Fruit fly (Drosophila melanogaster) whole organism, embryonic: ENCODE data around the gene CG11374.

Experiments
- CG1024 ChIP-seq: fragments of 200-800 bp; sonication (Bioruptor generic); IDR thresholded peaks from 2 replicates; pipeline ENCODE4 v1.3.6; 2022; ENCODE audit warnings: missing biosample characterization, missing genetic modification characterization
- CG10979 ChIP-seq: fragments of 200-800 bp; sonication (Bioruptor generic); optimal IDR thresholded peaks from 2 replicates; lab custom pipeline; 2018; ENCODE audit warnings: missing biosample characterization, mild to moderate bottlenecking, missing genetic modification characterization, moderate library complexity
- CG11504 ChIP-seq: fragments of 200-800 bp; sonication (Bioruptor generic); optimal IDR thresholded peaks from 3 replicates; lab custom pipeline; 2019; ENCODE audit warnings: missing biosample characterization, mild to moderate bottlenecking, missing genetic modification characterization, moderate library complexity
- CG11695 ChIP-seq: fragments of 200-800 bp; sonication (Bioruptor generic); IDR thresholded peaks from 3 replicates; pipeline ENCODE4 v1.3.6; 2022; ENCODE audit warnings: missing biosample characterization, missing genetic modification characterization
- CG12155 ChIP-seq: fragments of 200-800 bp; sonication (Bioruptor generic); optimal IDR thresholded peaks from 3 replicates; lab custom pipeline; 2016; ENCODE audit warnings: missing biosample characterization, missing genetic modification characterization
- CG14050 ChIP-seq: fragments of 200-800 bp; sonication (Bioruptor generic); IDR thresholded peaks from 3 replicates; pipeline ENCODE4 v1.3.6; 2022; ENCODE audit warnings: missing biosample characterization, missing genetic modification characterization
- CG17186 ChIP-seq: fragments of 200-800 bp; sonication (Bioruptor generic); optimal IDR thresholded peaks from 3 replicates; lab custom pipeline; 2017; ENCODE audit warnings: missing biosample characterization, missing genetic modification reagents, missing genetic modification characterization
- CG17328 ChIP-seq: fragments of 200-800 bp; sonication (Bioruptor generic); IDR thresholded peaks from 2 replicates; pipeline ENCODE4 v1.3.6; 2022; ENCODE audit warnings: missing biosample characterization, missing genetic modification characterization
- CG17912 ChIP-seq: fragments of 200-800 bp; sonication (Bioruptor generic); optimal IDR thresholded peaks from 2 replicates; lab custom pipeline; 2018; ENCODE audit warnings: missing biosample characterization, mild to moderate bottlenecking, missing genetic modification characterization
- CG2202 ChIP-seq: fragments of 200-800 bp; sonication (Bioruptor generic); optimal IDR thresholded peaks from 2 replicates; lab custom pipeline; 2018; ENCODE audit warnings: missing biosample characterization, mild to moderate bottlenecking, missing genetic modification characterization
- CG2875 ChIP-seq: fragments of 200-800 bp; sonication (Bioruptor generic); optimal IDR thresholded peaks from 2 replicates; lab custom pipeline; 2017; ENCODE audit warnings: missing biosample characterization, mild to moderate bottlenecking, missing genetic modification characterization, missing genetic modification reagents
- CG31365 ChIP-seq: fragments of 200-800 bp; sonication (Bioruptor generic); optimal IDR thresholded peaks from 2 replicates; lab custom pipeline; 2018; ENCODE audit warnings: missing biosample characterization, mild to moderate bottlenecking, missing genetic modification characterization
- CG3281 ChIP-seq: fragments of 200-800 bp; sonication (Bioruptor generic); optimal IDR thresholded peaks from 3 replicates; lab custom pipeline; 2017; ENCODE audit warnings: missing biosample characterization, mild to moderate bottlenecking, missing genetic modification characterization
- CG34224 ChIP-seq: fragments of 200-800 bp; sonication (Bioruptor generic); IDR thresholded peaks from 3 replicates; pipeline ENCODE4 v1.3.6; 2022; ENCODE audit warnings: missing biosample characterization, missing genetic modification characterization; ENCODE audit not compliant: partially characterized antibody
- CG3726 ChIP-seq: fragments of 200-800 bp; sonication (Bioruptor generic); IDR thresholded peaks from 3 replicates; pipeline ENCODE4, ENCODE4 v1.3.6; 2022; ENCODE audit warnings: missing biosample characterization, missing genetic modification characterization
- CG3995 ChIP-seq: fragments of 200-800 bp; sonication (Bioruptor generic); optimal IDR thresholded peaks from 3 replicates; lab custom pipeline; 2016; ENCODE audit warnings: missing biosample characterization, missing genetic modification characterization
- CG43689 ChIP-seq: fragments of 200-800 bp; sonication (Bioruptor generic); IDR thresholded peaks from 2 replicates; pipeline ENCODE4 v1.3.6; 2022; ENCODE audit warnings: missing biosample characterization, missing genetic modification characterization
- CG6791 ChIP-seq: fragments of 200-800 bp; sonication (Bioruptor generic); IDR thresholded peaks from 3 replicates; pipeline ENCODE4 v1.3.6; 2022; ENCODE audit warnings: missing biosample characterization, missing genetic modification characterization; ENCODE audit not compliant: partially characterized antibody
- CG9817 ChIP-seq: fragments of 200-800 bp; sonication (Bioruptor generic); optimal IDR thresholded peaks from 2 replicates; lab custom pipeline; 2018; ENCODE audit warnings: missing biosample characterization, mild to moderate bottlenecking, missing genetic modification characterization, moderate library complexity
- CoRest ChIP-seq: fragments of 200-800 bp; sonication (Bioruptor generic); optimal IDR thresholded peaks from 3 replicates; lab custom pipeline; 2018; ENCODE audit warnings: missing biosample characterization, mild to moderate bottlenecking, missing genetic modification characterization, moderate library complexity
- Dad ChIP-seq: fragments of 200-800 bp; sonication (Bioruptor generic); optimal IDR thresholded peaks from 3 replicates; lab custom pipeline; 2016; ENCODE audit warnings: missing biosample characterization, missing genetic modification characterization
- Deaf1 ChIP-seq: fragments of 200-800 bp; optimal IDR thresholded peaks from 3 replicates; lab custom pipeline; 2019; ENCODE audit warnings: missing biosample characterization, mild to moderate bottlenecking, missing genetic modification characterization, moderate library complexity
- Dp ChIP-seq: fragments of 200-800 bp; sonication (Bioruptor generic); optimal IDR thresholded peaks from 2 replicates; lab custom pipeline; 2018; ENCODE audit warnings: missing biosample characterization, mild to moderate bottlenecking, missing genetic modification characterization, moderate library complexity
- Eip74EF ChIP-seq, 2 experiments: fragments of 200-800 bp in 1 of 2; fragments of >200 bp in 1 of 2; sonication (Bioruptor generic) in 1 of 2; optimal IDR thresholded peaks; 2 replicates each; lab custom pipeline; 2017 to 2019; ENCODE audit warnings: missing biosample characterization in 2 of 2, missing genetic modification characterization in 2 of 2, mild to moderate bottlenecking in 1 of 2, moderate library complexity in 1 of 2
- Ets97D ChIP-seq: fragments of 200-800 bp; sonication (Bioruptor generic); optimal IDR thresholded peaks from 3 replicates; lab custom pipeline; 2016; ENCODE audit warnings: missing biosample characterization, missing genetic modification characterization
- Fer2 ChIP-seq: fragments of 200-800 bp; sonication (Bioruptor generic); optimal IDR thresholded peaks from 2 replicates; lab custom pipeline; 2018; ENCODE audit warnings: missing biosample characterization, mild to moderate bottlenecking, missing genetic modification characterization, moderate library complexity
- HLH3B ChIP-seq: fragments of 200-800 bp; sonication (Bioruptor generic); IDR thresholded peaks from 2 replicates; pipeline ENCODE4 v1.3.6; 2022; ENCODE audit warnings: missing biosample characterization, missing genetic modification characterization
- Meics ChIP-seq: fragments of 200-800 bp; sonication (Bioruptor generic); optimal IDR thresholded peaks from 2 replicates; lab custom pipeline; 2017; ENCODE audit warnings: missing biosample characterization, mild to moderate bottlenecking, missing genetic modification characterization
- Sin3A ChIP-seq: fragments of >200 bp; optimal IDR thresholded peaks from 2 replicates; lab custom pipeline; 2018
- Stat92E ChIP-seq, 3 experiments: fragments of >200 bp in 2 of 3; fragments of 200-800 bp in 1 of 3; sonication (Bioruptor generic) in 1 of 3; optimal IDR thresholded peaks; 2 replicates each; lab custom pipeline; 2017 to 2019; ENCODE audit warnings: missing biosample characterization in 3 of 3, missing genetic modification characterization in 3 of 3, mild to moderate bottlenecking in 1 of 3, moderate library complexity in 1 of 3
- Tbp ChIP-seq: fragments of >200 bp; optimal IDR thresholded peaks from 2 replicates; lab custom pipeline; 2018; ENCODE audit warnings: missing biosample characterization, missing genetic modification characterization
- aop ChIP-seq: fragments of 200-800 bp; sonication (Bioruptor generic); IDR thresholded peaks from 2 replicates; pipeline ENCODE4 v1.3.6; 2022; ENCODE audit warnings: missing biosample characterization, missing genetic modification characterization
- cwo ChIP-seq: fragments of 200-800 bp; sonication (Bioruptor generic); optimal IDR thresholded peaks from 3 replicates; lab custom pipeline; 2017; ENCODE audit warnings: missing biosample characterization, missing genetic modification characterization, mild to moderate bottlenecking, moderate library complexity, missing genetic modification reagents
- danr ChIP-seq: fragments of 200-800 bp; sonication (Bioruptor generic); IDR thresholded peaks from 2 replicates; pipeline ENCODE4 v1.3.6; 2022; ENCODE audit warnings: missing biosample characterization, missing genetic modification characterization
- dmrt99B ChIP-seq: fragments of 200-800 bp; sonication (Bioruptor generic); optimal IDR thresholded peaks from 2 replicates; lab custom pipeline; 2018; ENCODE audit warnings: missing biosample characterization, mild to moderate bottlenecking, missing genetic modification characterization, moderate library complexity
- fu2 ChIP-seq: fragments of 200-800 bp; sonication (Bioruptor generic); optimal IDR thresholded peaks from 2 replicates; lab custom pipeline; 2016; ENCODE audit warnings: missing biosample characterization, missing genetic modification characterization
- gce ChIP-seq: fragments of 200-800 bp; sonication (Bioruptor generic); IDR thresholded peaks from 3 replicates; pipeline ENCODE4 v1.3.6; 2022; ENCODE audit warnings: missing biosample characterization, missing genetic modification characterization
- gem ChIP-seq: fragments of 200-800 bp; sonication (Bioruptor generic); optimal IDR thresholded peaks from 2 replicates; lab custom pipeline; 2019; ENCODE audit warnings: missing biosample characterization, mild to moderate bottlenecking, missing genetic modification characterization, moderate library complexity
- insv ChIP-seq, 2 experiments: fragments of 200-800 bp; sonication (Bioruptor generic); optimal IDR thresholded peaks; 3 replicates each; lab custom pipeline; 2016 to 2018; ENCODE audit warnings: missing biosample characterization in 2 of 2, missing genetic modification characterization in 2 of 2
- jumu ChIP-seq: fragments of 200-800 bp; sonication (Bioruptor generic); optimal IDR thresholded peaks from 3 replicates; lab custom pipeline; 2016; ENCODE audit warnings: missing biosample characterization, missing genetic modification characterization
- kni ChIP-seq: fragments of 200-800 bp; sonication (Bioruptor generic); optimal IDR thresholded peaks from 3 replicates; lab custom pipeline; 2017; ENCODE audit warnings: mild to moderate bottlenecking, missing biosample characterization, missing genetic modification reagents, missing genetic modification characterization
- odd ChIP-seq: fragments of 200-800 bp; sonication (Bioruptor generic); optimal IDR thresholded peaks from 2 replicates; lab custom pipeline; 2017; ENCODE audit warnings: missing biosample characterization, mild to moderate bottlenecking, missing genetic modification characterization
- org-1 ChIP-seq: fragments of 200-800 bp; sonication (Bioruptor generic); optimal IDR thresholded peaks from 2 replicates; lab custom pipeline; 2017; ENCODE audit warnings: missing biosample characterization, missing genetic modification characterization
- row ChIP-seq: fragments of 200-800 bp; sonication (Bioruptor generic); IDR thresholded peaks from 3 replicates; pipeline ENCODE4 v1.3.6; 2022; ENCODE audit warnings: missing biosample characterization, missing genetic modification characterization
- sc ChIP-seq, 3 experiments: fragments of >200 bp in 2 of 3; fragments of 200-800 bp in 1 of 3; sonication (Bioruptor generic) in 1 of 3; optimal IDR thresholded peaks; 2 replicates in 2 of 3; 3 replicates in 1 of 3; lab custom pipeline; 2017; ENCODE audit warnings: mild to moderate bottlenecking in 1 of 3, missing biosample characterization in 1 of 3, missing genetic modification characterization in 1 of 3, missing genetic modification reagents in 1 of 3
- so ChIP-seq: fragments of 200-800 bp; sonication (Bioruptor generic); IDR thresholded peaks from 3 replicates; pipeline ENCODE4 v1.3.6; 2022; ENCODE audit warnings: missing biosample characterization, missing genetic modification characterization
- sr ChIP-seq: fragments of 200-800 bp; sonication (Bioruptor generic); IDR thresholded peaks from 3 replicates; pipeline ENCODE4 v1.3.6; 2022; ENCODE audit warnings: missing biosample characterization, missing genetic modification characterization
- tll ChIP-seq, 2 experiments: fragments of 200-800 bp in 1 of 2; fragments of >200 bp in 1 of 2; sonication (Bioruptor generic) in 1 of 2; optimal IDR thresholded peaks; 2 replicates each; lab custom pipeline; 2017 to 2019; ENCODE audit warnings: missing biosample characterization in 2 of 2, missing genetic modification characterization in 2 of 2, mild to moderate bottlenecking in 1 of 2, moderate library complexity in 1 of 2
- twi ChIP-seq: fragments of 200-800 bp; optimal IDR thresholded peaks from 2 replicates; lab custom pipeline; 2019; ENCODE audit warnings: missing biosample characterization, mild to moderate bottlenecking, missing genetic modification characterization, moderate library complexity
- vvl ChIP-seq: fragments of 200-800 bp; sonication (Bioruptor generic); IDR thresholded peaks from 2 replicates; pipeline ENCODE4 v1.3.6; 2022; ENCODE audit warnings: missing biosample characterization, missing genetic modification characterization
- z ChIP-seq: fragments of 200-800 bp; sonication (Bioruptor generic); IDR thresholded peaks from 3 replicates; pipeline ENCODE4 v1.3.6; 2022; ENCODE audit warnings: missing biosample characterization, missing genetic modification characterization

CG11374 gene

DNA sequence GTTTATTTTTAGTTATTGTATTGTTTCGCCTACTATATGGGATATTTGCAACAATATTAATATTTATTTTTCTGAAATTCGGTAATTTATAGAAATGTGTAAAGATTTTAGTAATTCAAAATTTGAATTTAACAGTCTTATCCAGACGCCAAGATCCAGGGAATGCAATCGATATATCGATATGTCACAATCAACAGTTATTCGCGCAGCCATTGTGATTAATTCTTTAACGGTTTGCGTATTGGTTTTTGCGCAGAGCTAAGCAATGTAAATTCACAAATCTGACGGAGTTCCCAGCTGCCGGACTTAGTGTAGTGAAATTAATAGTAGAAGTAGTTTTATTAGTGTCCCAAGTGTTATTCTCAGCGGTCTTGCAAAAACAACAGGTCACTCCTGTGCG lies 38.3 kb downstream of the CG11374 start, which contains the start of gene ND-15 (continued):
- peak; percentile 60 for TF ChIP-seq Dp (GFP tag; lab: Kevin White, UChicago)
- no peak for TF ChIP-seq CoRest (tag; lab: Kevin White, UChicago)
- no peak for TF ChIP-seq Meics (GFP tag; lab: Kevin White, UChicago)
- no peak for TF ChIP-seq tll (GFP tag; optimal IDR thresholded peaks at IDR 0.05; lab: Kevin White, UChicago)
- TF ChIP-seq CG31365 (tag; lab: Kevin White, UChicago): no peak
- TF ChIP-seq insv (GFP tag; optimal IDR thresholded peaks at IDR 0.05; lab: Kevin White, UChicago): no peak
- peak; percentile 76 for TF ChIP-seq CG34224 (GFP tag; lab: Robert Waterston, UW)
- TF ChIP-seq fu2 (GFP tag; lab: Kevin White, UChicago): no peak
- no peak for TF ChIP-seq kni
- no peak for TF ChIP-seq CG2202 (tag; lab: Kevin White, UChicago)
- TF ChIP-seq Dad (GFP tag; lab: Kevin White, UChicago): no peak
- no peak for TF ChIP-seq CG2875 (GFP tag; lab: Kevin White, UChicago)
- TF ChIP-seq CG3726 (GFP tag; lab: Robert Waterston, UW): no peak
- TF ChIP-seq dmrt99B: no peak
- TF ChIP-seq CG1024 (GFP tag; lab: Robert Waterston, UW): no peak
- TF ChIP-seq jumu: no peak
- TF ChIP-seq org-1 (GFP tag; lab: Kevin White, UChicago): no peak
- no peak for TF ChIP-seq sr (GFP tag; lab: Robert Waterston, UW)
- TF ChIP-seq cwo: no peak
- no peak for TF ChIP-seq z (GFP tag; lab: Robert Waterston, UW)
- TF ChIP-seq so: no peak
- TF ChIP-seq CG3281 (GFP tag; lab: Kevin White, UChicago): no peak
- no peak for TF ChIP-seq vvl (GFP tag; lab: Robert Waterston, UW)
- 0 out of 3 replicates have a peak, but pooled peaks have one; percentile 50 for TF ChIP-seq CG6791 (GFP tag; lab: Robert Waterston, UW)
- no peak for TF ChIP-seq CG11504 (tag; lab: Kevin White, UChicago)
- no peak for TF ChIP-seq CG12155 (GFP tag; lab: Kevin White, UChicago)
- TF ChIP-seq CG17186 (GFP tag; lab: Kevin White, UChicago): peak; percentile 58
- no peak for TF ChIP-seq twi (tag; lab: Kevin White, UChicago)
- TF ChIP-seq gce: no peak
- no peak for TF ChIP-seq CG14050 (GFP tag; lab: Robert Waterston, UW)
- peak; percentile 20 for TF ChIP-seq Ets97D (GFP tag; lab: Kevin White, UChicago)
- no peak for TF ChIP-seq odd (GFP tag; lab: Kevin White, UChicago)
- no peak for TF ChIP-seq Sin3A (lab: Kevin White, UChicago)
- TF ChIP-seq CG17912: no peak
- no peak for TF ChIP-seq Eip74EF (GFP tag; optimal IDR thresholded peaks at IDR 0.05; lab: Kevin White, UChicago)
- no peak for TF ChIP-seq aop (GFP tag; lab: Robert Waterston, UW)
- TF ChIP-seq sc (optimal IDR thresholded peaks at IDR 0.05; lab: Kevin White, UChicago): no peak
- TF ChIP-seq sc (GFP tag; optimal IDR thresholded peaks at IDR 0.05; lab: Kevin White, UChicago): no peak
- TF ChIP-seq Stat92E (GFP tag; optimal IDR thresholded peaks at IDR 0.05; lab: Kevin White, UChicago): no peak
- no peak for TF ChIP-seq HLH3B (GFP tag; lab: Robert Waterston, UW)
- TF ChIP-seq CG3995 (GFP tag; lab: Kevin White, UChicago): peak; percentile 91
- no peak for TF ChIP-seq CG17328
- TF ChIP-seq Deaf1 (tag; lab: Kevin White, UChicago): no peak
- no peak for TF ChIP-seq Fer2 (tag; lab: Kevin White, UChicago)
- TF ChIP-seq CG11695: no peak
- no peak for TF ChIP-seq CG9817 (tag; lab: Kevin White, UChicago)
- TF ChIP-seq danr: no peak
- no peak for TF ChIP-seq row (GFP tag; lab: Robert Waterston, UW)
- TF ChIP-seq CG43689: no peak
- TF ChIP-seq gem (tag; lab: Kevin White, UChicago): no peak
- no peak for TF ChIP-seq CG10979 (tag; lab: Kevin White, UChicago)
- no peak for TF ChIP-seq Tbp
